Worm (Caenorhabditis elegans) whole organism, late embryonic: ENCODE data around the gene csp-1.

Source experiments
- C08G9.2 ChIP-seq: sonication (generic microtip); optimal IDR thresholded peaks from 2 replicates; lab custom pipeline; 2016; ENCODE audit warnings: mild to moderate bottlenecking, missing genetic modification characterization, moderate library complexity, missing compliant biosample characterization
- ceh-14 ChIP-seq: sonication (generic microtip); optimal IDR thresholded peaks from 2 replicates; lab custom pipeline; 2016; ENCODE audit warnings: missing genotype, missing genetic modification characterization, missing compliant biosample characterization
- unc-86 ChIP-seq: sonication (generic microtip); optimal IDR thresholded peaks from 2 replicates; lab custom pipeline; 2016; ENCODE audit warnings: missing genetic modification characterization, missing compliant biosample characterization

DNA sequence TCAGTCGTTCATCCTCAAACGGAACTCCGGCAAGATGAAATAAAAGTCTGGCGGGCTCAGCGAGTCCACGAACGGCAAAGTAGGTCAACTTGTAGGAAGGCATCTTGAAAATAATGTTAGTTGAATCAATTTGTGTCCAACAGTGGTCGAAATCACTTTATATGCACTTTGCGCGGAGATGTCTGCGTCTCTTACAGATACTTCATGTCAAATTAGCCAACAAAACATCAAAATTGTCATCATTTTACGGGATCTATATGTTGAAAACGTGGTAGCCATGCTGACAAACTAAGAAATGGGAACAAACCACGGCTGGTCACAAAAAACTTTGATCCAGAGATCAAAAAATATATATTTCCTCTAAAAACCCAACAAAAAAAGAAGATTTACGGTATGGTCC, 16.8 kb downstream of the csp-1 start, which contains the start of gene gst-12:
- TF ChIP-seq ceh-14 (tag; lab: Kevin White, UChicago) (no peak), unc-86 (tag; lab: Kevin White, UChicago) (no peak), C08G9.2 (tag; lab: Kevin White, UChicago) (no peak)
